Worm (Caenorhabditis elegans) whole organism, L3 larva: ENCODE measurements around the gene sftb-2.

Experiments
- R02D3.7 ChIP-seq: fragments of 150-350 bp; optimal IDR thresholded peaks from 2 replicates; lab custom pipeline; 2014; ENCODE audit warnings: missing biosample characterization, missing genetic modification characterization
- aly-2 ChIP-seq: fragments of 150-350 bp; optimal IDR thresholded peaks from 2 replicates; lab custom pipeline; 2014; ENCODE audit warnings: missing biosample characterization, missing genetic modification characterization
- ama-1 ChIP-seq: fragments of 150-350 bp; optimal IDR thresholded peaks from 2 replicates; lab custom pipeline; 2018
- ceh-16 ChIP-seq: sonication (generic microtip); optimal IDR thresholded peaks from 2 replicates; lab custom pipeline; 2017; ENCODE audit warnings: missing biosample characterization, missing genetic modification characterization
- ceh-28 ChIP-seq: fragments of 150-350 bp; optimal IDR thresholded peaks from 2 replicates; lab custom pipeline; 2014; ENCODE audit warnings: missing biosample characterization, missing genetic modification reagents, missing genetic modification characterization
- ceh-82 ChIP-seq: fragments of 150-350 bp; optimal IDR thresholded peaks from 2 replicates; lab custom pipeline; 2014; ENCODE audit warnings: missing biosample characterization, missing genetic modification characterization
- ceh-9 ChIP-seq: sonication (generic microtip); optimal IDR thresholded peaks from 2 replicates; lab custom pipeline; 2018; ENCODE audit warnings: missing biosample characterization, missing genetic modification characterization
- daf-12 ChIP-seq: fragments of 150-350 bp; optimal IDR thresholded peaks from 2 replicates; lab custom pipeline; 2014; ENCODE audit warnings: missing biosample characterization, missing genetic modification reagents, missing genetic modification characterization
- egl-27 ChIP-seq: sonication (generic microtip); optimal IDR thresholded peaks from 4 replicates; lab custom pipeline; 2017; ENCODE audit warnings: missing biosample characterization, missing genetic modification reagents, missing genetic modification characterization
- egl-5 ChIP-seq: fragments of 150-350 bp; optimal IDR thresholded peaks from 2 replicates; lab custom pipeline; 2017; ENCODE audit warnings: missing biosample characterization, missing genetic modification reagents, missing genetic modification characterization, inconsistent platforms
- elt-1 ChIP-seq: fragments of 150-350 bp; optimal IDR thresholded peaks from 2 replicates; lab custom pipeline; 2014; ENCODE audit warnings: missing biosample characterization, missing genetic modification characterization
- elt-2 ChIP-seq: sonication (generic microtip); optimal IDR thresholded peaks from 2 replicates; lab custom pipeline; 2016; ENCODE audit warnings: missing genetic modification reagents, mild to moderate bottlenecking, missing genetic modification characterization, missing compliant biosample characterization
- elt-3 ChIP-seq, 3 experiments: fragments of 150-350 bp in 1 of 3; sonication (generic microtip) in 2 of 3; optimal IDR thresholded peaks; 2 replicates in 2 of 3; 4 replicates in 1 of 3; lab custom pipeline; 2014 to 2017; ENCODE audit warnings: missing biosample characterization in 3 of 3, missing genetic modification characterization in 3 of 3
- fkh-10 ChIP-seq: sonication (generic microtip); optimal IDR thresholded peaks from 2 replicates; lab custom pipeline; 2017; ENCODE audit warnings: missing biosample characterization, missing genetic modification reagents, missing genetic modification characterization
- fkh-2 ChIP-seq: fragments of 150-350 bp; optimal IDR thresholded peaks from 2 replicates; lab custom pipeline; 2014; ENCODE audit warnings: missing biosample characterization, missing genetic modification reagents, missing genetic modification characterization
- fos-1 ChIP-seq: fragments of 150-350 bp; optimal IDR thresholded peaks from 2 replicates; lab custom pipeline; 2014; ENCODE audit warnings: missing biosample characterization, missing genetic modification characterization
- hmg-11 ChIP-seq: sonication (generic microtip); optimal IDR thresholded peaks from 2 replicates; lab custom pipeline; 2016; ENCODE audit warnings: missing genetic modification characterization, missing compliant biosample characterization
- jun-1 ChIP-seq: fragments of 150-350 bp; optimal IDR thresholded peaks from 2 replicates; lab custom pipeline; 2014; ENCODE audit warnings: missing biosample characterization, missing genetic modification reagents, missing genetic modification characterization
- lin-15B ChIP-seq: fragments of 150-350 bp; optimal IDR thresholded peaks from 2 replicates; lab custom pipeline; 2014; ENCODE audit warnings: missing biosample characterization, missing genetic modification characterization
- lin-39 ChIP-seq: fragments of 150-350 bp; optimal IDR thresholded peaks from 2 replicates; lab custom pipeline; 2018; ENCODE audit warnings: missing biosample characterization, missing genetic modification reagents, missing genetic modification characterization
- lsy-12 ChIP-seq: sonication (generic microtip); optimal IDR thresholded peaks from 2 replicates; lab custom pipeline; 2016; ENCODE audit warnings: mild to moderate bottlenecking, missing genetic modification characterization, missing compliant biosample characterization
- mdl-1 ChIP-seq: fragments of 150-350 bp; optimal IDR thresholded peaks from 2 replicates; lab custom pipeline; 2014; ENCODE audit warnings: missing biosample characterization, missing genetic modification characterization
- mml-1 ChIP-seq: fragments of 150-350 bp; sonication (generic microtip); optimal IDR thresholded peaks from 3 replicates; lab custom pipeline; 2014; ENCODE audit warnings: missing biosample characterization, missing genetic modification characterization
- nfya-1 ChIP-seq: sonication (generic microtip); optimal IDR thresholded peaks from 2 replicates; lab custom pipeline; 2017; ENCODE audit warnings: missing genetic modification characterization, mild to moderate bottlenecking, missing compliant biosample characterization, antibody characterized with exemption, moderate library complexity; ENCODE audit not compliant: insufficient read depth
- nhr-11 ChIP-seq: fragments of 150-350 bp; optimal IDR thresholded peaks from 2 replicates; lab custom pipeline; 2014; ENCODE audit warnings: missing biosample characterization, missing genetic modification characterization
- nhr-12 ChIP-seq: fragments of 150-350 bp; optimal IDR thresholded peaks from 2 replicates; lab custom pipeline; 2014; ENCODE audit warnings: missing biosample characterization, missing genetic modification characterization
- nhr-23 ChIP-seq: fragments of 150-350 bp; optimal IDR thresholded peaks from 2 replicates; lab custom pipeline; 2014; ENCODE audit warnings: missing biosample characterization, missing genetic modification reagents, missing genetic modification characterization
- nhr-237 ChIP-seq: fragments of 150-350 bp; optimal IDR thresholded peaks from 2 replicates; lab custom pipeline; 2014; ENCODE audit warnings: missing biosample characterization, missing genetic modification characterization
- nhr-25 ChIP-seq: sonication (generic microtip); optimal IDR thresholded peaks from 2 replicates; lab custom pipeline; 2017; ENCODE audit warnings: missing biosample characterization, missing genetic modification characterization
- nhr-67 ChIP-seq: fragments of 150-350 bp; optimal IDR thresholded peaks from 2 replicates; lab custom pipeline; 2014; ENCODE audit warnings: missing biosample characterization, missing genetic modification characterization
- nhr-76 ChIP-seq: fragments of 150-350 bp; sonication (generic microtip); optimal IDR thresholded peaks from 5 replicates; lab custom pipeline; 2014; ENCODE audit warnings: missing biosample characterization, missing genetic modification characterization
- pha-4 ChIP-seq: fragments of 150-350 bp; optimal IDR thresholded peaks from 2 replicates; lab custom pipeline; 2014; ENCODE audit warnings: missing biosample characterization, missing genetic modification reagents, missing genetic modification characterization
- pqm-1 ChIP-seq: fragments of 150-350 bp; optimal IDR thresholded peaks from 2 replicates; lab custom pipeline; 2017; ENCODE audit warnings: missing biosample characterization, missing genetic modification characterization, inconsistent platforms
- skn-1 ChIP-seq: fragments of 150-350 bp; optimal IDR thresholded peaks from 2 replicates; lab custom pipeline; 2014; ENCODE audit warnings: missing biosample characterization, missing genetic modification characterization
- snpc-4 ChIP-seq: fragments of 150-350 bp; optimal IDR thresholded peaks from 2 replicates; lab custom pipeline; 2014; ENCODE audit warnings: missing biosample characterization, missing genetic modification characterization
- unc-39 ChIP-seq: sonication (generic microtip); optimal IDR thresholded peaks from 4 replicates; lab custom pipeline; 2017; ENCODE audit warnings: missing biosample characterization, missing genetic modification characterization
- ztf-11 ChIP-seq: fragments of 150-350 bp; optimal IDR thresholded peaks from 2 replicates; lab custom pipeline; 2014; ENCODE audit warnings: missing biosample characterization, missing genetic modification characterization

The sftb-2 gene

ce11 chrV:127882-128281 is at the start of gene sftb-2, which contains the start of gene W03F9.2:
Gene sftb-2 (plus strand): TSS chrV:128237.
Gene W03F9.2 (minus strand): TSS chrV:128034.
- TF ChIP-seq skn-1 (tag; lab: Kevin White, UChicago) (no peak), ceh-82 (tag; lab: Kevin White, UChicago) (no peak), elt-2 (tag; lab: Kevin White, UChicago) (no peak), ceh-16 (no peak), jun-1 (tag; lab: Kevin White, UChicago) (no peak), fos-1 (no peak), lin-15B (tag; lab: Kevin White, UChicago) (peak; percentile 48), egl-27 (tag; lab: Kevin White, UChicago) (no peak), nhr-237 (tag; lab: Kevin White, UChicago) (no peak), aly-2 (tag; lab: Kevin White, UChicago) (no peak), snpc-4 (peak; percentile 4), hmg-11 (tag; lab: Kevin White, UChicago) (peak; percentile 54), pqm-1 (no peak), nfya-1 (peak; percentile 52), nhr-12 (no peak), unc-39 (tag; lab: Kevin White, UChicago) (no peak), ama-1 (lab: Kevin White, UChicago) (peak; percentile 23), R02D3.7 (tag; lab: Kevin White, UChicago) (no peak), pha-4 (tag; lab: Kevin White, UChicago) (peak; percentile 63), fkh-10 (GFP tag; lab: Kevin White, UChicago) (no peak), ztf-11 (tag; lab: Kevin White, UChicago) (no peak)

ce11 chrV:83732-84131 is 44.3 kb upstream of the sftb-2 start, which contains the start of gene daam-1:
Gene daam-1 (minus strand): TSS chrV:83832.
- TF ChIP-seq mml-1 = no peak
- no peak for TF ChIP-seq fkh-2 (tag; lab: Kevin White, UChicago)
- no peak for TF ChIP-seq lsy-12 (tag; lab: Kevin White, UChicago)
- no peak for TF ChIP-seq nhr-12
- no peak for TF ChIP-seq nhr-67
- TF ChIP-seq ceh-28 = no peak

- TF ChIP-seq fkh-10 (GFP tag; lab: Kevin White, UChicago) (no peak), elt-3 (tag; optimal IDR thresholded peaks at IDR 0.05; lab: Kevin White, UChicago) (no peak), egl-27 (tag; lab: Kevin White, UChicago) (no peak), nhr-23 (no peak), elt-2 (tag; lab: Kevin White, UChicago) (no peak), ceh-82 (tag; lab: Kevin White, UChicago) (no peak), nhr-25 (tag; lab: Kevin White, UChicago) (no peak), skn-1 (tag; lab: Kevin White, UChicago) (no peak), fos-1 (no peak), mdl-1 (no peak), ceh-9 (tag; lab: Kevin White, UChicago) (no peak), egl-5 (tag; lab: Kevin White, UChicago) (no peak)
- TF ChIP-seq, all 47 proteins: peak for 0
Observed at ce11 chrV:102165-102564, 25.9 kb upstream of the sftb-2 start.

- TF ChIP-seq hmg-11 (tag; lab: Kevin White, UChicago) (no peak), nhr-25 (tag; lab: Kevin White, UChicago) (no peak), nhr-67 (no peak), aly-2 (tag; lab: Kevin White, UChicago) (no peak), ama-1 (lab: Kevin White, UChicago) (no peak), nhr-76 (tag; lab: Kevin White, UChicago) (no peak), ceh-16 (no peak), daf-12 (tag; lab: Kevin White, UChicago) (no peak), egl-27 (tag; lab: Kevin White, UChicago) (no peak), nhr-23 (no peak), nhr-11 (tag; lab: Kevin White, UChicago) (no peak), unc-39 (tag; lab: Kevin White, UChicago) (no peak), elt-1 (tag; lab: Kevin White, UChicago) (no peak), fkh-10 (GFP tag; lab: Kevin White, UChicago) (no peak), skn-1 (tag; lab: Kevin White, UChicago) (no peak), lin-39 (tag; lab: Kevin White, UChicago) (no peak)
Observed at ce11 chrV:103043-103702, 24.9 kb upstream of the sftb-2 start.
